Worm (Caenorhabditis elegans) whole organism, L4 larva: ENCODE data around the gene sru-48.
A peak's percentile ranks its signal among the peaks of the same experiment; 100 is the strongest.

Experiments
- F10B5.3 ChIP-seq: sonication (generic microtip); optimal IDR thresholded peaks from 2 replicates; lab custom pipeline; 2016; ENCODE audit warnings: mild to moderate bottlenecking, missing genetic modification characterization, missing compliant biosample characterization
- F37D6.2 ChIP-seq: sonication (generic microtip); optimal IDR thresholded peaks from 2 replicates; lab custom pipeline; 2016; ENCODE audit warnings: mild to moderate bottlenecking, missing genetic modification characterization, missing compliant biosample characterization
- F44E2.7 ChIP-seq: fragments of 200-800 bp; sonication (Bioruptor generic); IDR thresholded peaks from 2 replicates; pipeline ENCODE4 v2.1.2; 2022; ENCODE audit warnings: missing genetic modification characterization, missing compliant biosample characterization
- Y48G9A.11 ChIP-seq: fragments of 200-800 bp; sonication (Bioruptor generic); IDR thresholded peaks from 2 replicates; pipeline ENCODE4 v1.3.6; 2022; ENCODE audit warnings: missing genetic modification reagents, missing genetic modification characterization, missing compliant biosample characterization
- Y5F2A.4 ChIP-seq: fragments of 200-800 bp; sonication (Bioruptor generic); optimal IDR thresholded peaks from 2 replicates; lab custom pipeline; 2018; ENCODE audit warnings: mild to moderate bottlenecking, missing genetic modification characterization, missing compliant biosample characterization
- aha-1 ChIP-seq: fragments of 150-350 bp; peaks from one replicate; lab custom pipeline; 2014; ENCODE audit warnings: missing biosample characterization, missing genetic modification characterization
- aly-2 ChIP-seq: sonication (generic microtip); optimal IDR thresholded peaks from 2 replicates; lab custom pipeline; 2018; ENCODE audit warnings: missing biosample characterization, missing genetic modification characterization
- arid-1 ChIP-seq: fragments of 200-800 bp; sonication (Bioruptor generic); conservative IDR thresholded peaks from 2 replicates; pipeline ENCODE4 v1.3.6; 2022; ENCODE audit warnings: missing genetic modification reagents, missing genetic modification characterization, missing compliant biosample characterization
- ceh-32 ChIP-seq: sonication (generic microtip); optimal IDR thresholded peaks from 2 replicates; lab custom pipeline; 2016; ENCODE audit warnings: mild to moderate bottlenecking, missing genetic modification characterization, missing compliant biosample characterization; ENCODE audit not compliant: poor library complexity
- ceh-62 ChIP-seq: sonication (generic microtip); optimal IDR thresholded peaks from 2 replicates; lab custom pipeline; 2017; ENCODE audit warnings: missing biosample characterization, missing genetic modification characterization
- daf-16 ChIP-seq, 3 experiments: sonication (generic microtip); optimal IDR thresholded peaks; 2 replicates each; lab custom pipeline; 2016 to 2017; ENCODE audit warnings: missing genetic modification characterization in 3 of 3, missing genetic modification reagents in 3 of 3, mild to moderate bottlenecking in 2 of 3, missing compliant biosample characterization in 2 of 3, missing biosample characterization in 1 of 3, moderate library complexity in 1 of 3
- dmd-6 ChIP-seq: fragments of 200-800 bp; sonication (Bioruptor generic); IDR thresholded peaks from 2 replicates; pipeline ENCODE4 v1.3.6; 2022; ENCODE audit warnings: missing genetic modification reagents, missing genetic modification characterization, missing compliant biosample characterization
- dpl-1 ChIP-seq: fragments of 150-350 bp; optimal IDR thresholded peaks from 2 replicates; lab custom pipeline; 2014; ENCODE audit warnings: missing biosample characterization, missing genetic modification reagents, missing genetic modification characterization
- egl-27 ChIP-seq: sonication (generic microtip); optimal IDR thresholded peaks from 3 replicates; lab custom pipeline; 2017; ENCODE audit warnings: missing biosample characterization, missing genetic modification reagents, missing genetic modification characterization
- egl-43 ChIP-seq: fragments of 200-800 bp; sonication (Bioruptor generic); IDR thresholded peaks from 2 replicates; pipeline ENCODE4 v1.3.6; 2022; ENCODE audit warnings: missing genetic modification reagents, missing genetic modification characterization, missing compliant biosample characterization
- hif-1 ChIP-seq, 2 experiments: sonication (generic microtip); optimal IDR thresholded peaks; 2 replicates each; lab custom pipeline; 2016 to 2017; ENCODE audit warnings: missing compliant biosample characterization in 2 of 2, missing genetic modification characterization in 2 of 2, missing genetic modification reagents in 2 of 2, missing genotype in 2 of 2, mild to moderate bottlenecking in 1 of 2
- hlh-11 ChIP-seq: fragments of 200-800 bp; sonication (Bioruptor generic); optimal IDR thresholded peaks from 2 replicates; lab custom pipeline; 2018; ENCODE audit warnings: mild to moderate bottlenecking, missing genetic modification characterization, missing compliant biosample characterization
- hlh-30 ChIP-seq: sonication (generic microtip); optimal IDR thresholded peaks from 2 replicates; lab custom pipeline; 2017; ENCODE audit warnings: antibody characterized with exemption, mild to moderate bottlenecking, missing genetic modification characterization, missing compliant biosample characterization; ENCODE audit not compliant: insufficient read depth
- hmg-1.1 ChIP-seq: fragments of 200-800 bp; sonication (Bioruptor generic); IDR thresholded peaks from 2 replicates; pipeline ENCODE4 v1.3.6; 2022; ENCODE audit warnings: missing genetic modification reagents, missing genetic modification characterization, missing compliant biosample characterization
- lin-13 ChIP-seq: fragments of 150-350 bp; optimal IDR thresholded peaks from 2 replicates; lab custom pipeline; 2014; ENCODE audit warnings: missing biosample characterization, missing genetic modification reagents, missing genetic modification characterization
- lin-15B ChIP-seq: fragments of 150-350 bp; sonication (generic microtip); optimal IDR thresholded peaks from 3 replicates; lab custom pipeline; 2014; ENCODE audit warnings: missing biosample characterization, missing genetic modification characterization
- lsy-2 ChIP-seq, 2 experiments: fragments of 150-350 bp in 1 of 2; sonication (generic microtip) in 1 of 2; optimal IDR thresholded peaks; 2 replicates each; lab custom pipeline; 2014 to 2017; ENCODE audit warnings: missing biosample characterization in 2 of 2, missing genetic modification characterization in 2 of 2
- madf-9 ChIP-seq: fragments of 200-800 bp; sonication (Bioruptor generic); conservative IDR thresholded peaks from 2 replicates; pipeline ENCODE4 v1.3.6; 2022; ENCODE audit warnings: missing genetic modification reagents, missing genetic modification characterization, missing compliant biosample characterization
- mdt-29 ChIP-seq: fragments of 200-800 bp; sonication (Bioruptor generic); IDR thresholded peaks from 2 replicates; pipeline ENCODE4 v1.3.6; 2022; ENCODE audit warnings: missing genetic modification reagents, missing genetic modification characterization, missing compliant biosample characterization
- mes-2 ChIP-seq: sonication (generic microtip); optimal IDR thresholded peaks from 2 replicates; lab custom pipeline; 2016; ENCODE audit warnings: missing genotype, mild to moderate bottlenecking, missing genetic modification characterization, missing compliant biosample characterization; ENCODE audit not compliant: poor library complexity, severe bottlenecking
- nhr-11 ChIP-seq: fragments of 150-350 bp; optimal IDR thresholded peaks from 2 replicates; lab custom pipeline; 2014; ENCODE audit warnings: missing biosample characterization, missing genetic modification characterization
- nhr-111 ChIP-seq: fragments of 200-800 bp; sonication (Bioruptor generic); optimal IDR thresholded peaks from 2 replicates; lab custom pipeline; 2018; ENCODE audit warnings: mild to moderate bottlenecking, missing genetic modification characterization, missing compliant biosample characterization
- nhr-28 ChIP-seq: fragments of 150-350 bp; optimal IDR thresholded peaks from 2 replicates; lab custom pipeline; 2014; ENCODE audit warnings: missing biosample characterization, missing genetic modification characterization
- nhr-41 ChIP-seq: fragments of 200-800 bp; sonication (Bioruptor generic); IDR thresholded peaks from 2 replicates; pipeline ENCODE4 v1.3.6; 2022; ENCODE audit warnings: missing genetic modification reagents, missing genetic modification characterization, missing compliant biosample characterization
- nhr-77 ChIP-seq: fragments of 150-350 bp; optimal IDR thresholded peaks from 2 replicates; lab custom pipeline; 2014; ENCODE audit warnings: missing biosample characterization, missing genetic modification characterization
- php-3 ChIP-seq: fragments of 200-800 bp; sonication (Bioruptor generic); IDR thresholded peaks from 2 replicates; pipeline ENCODE4 v1.3.6; 2022; ENCODE audit warnings: missing genetic modification reagents, missing genetic modification characterization, missing compliant biosample characterization
- pqm-1 ChIP-seq: sonication (generic microtip); optimal IDR thresholded peaks from 2 replicates; lab custom pipeline; 2017; ENCODE audit warnings: missing biosample characterization, missing genetic modification characterization
- rbr-2 ChIP-seq: sonication (generic microtip); optimal IDR thresholded peaks from 2 replicates; lab custom pipeline; 2016; ENCODE audit warnings: missing genotype, missing genetic modification characterization, missing compliant biosample characterization
- set-16 ChIP-seq: fragments of 200-800 bp; sonication (Bioruptor generic); IDR thresholded peaks from 2 replicates; pipeline ENCODE4 v1.3.6; 2022; ENCODE audit warnings: missing genetic modification reagents, missing genetic modification characterization, missing compliant biosample characterization
- skn-1 ChIP-seq: fragments of 150-350 bp; optimal IDR thresholded peaks from 2 replicates; lab custom pipeline; 2014; ENCODE audit warnings: missing biosample characterization, missing genetic modification characterization
- snpc-1.2 ChIP-seq: fragments of 200-800 bp; sonication (Bioruptor generic); IDR thresholded peaks from 2 replicates; pipeline ENCODE4 v1.3.6; 2022; ENCODE audit warnings: missing genetic modification reagents, missing genetic modification characterization, missing compliant biosample characterization
- snpc-4 ChIP-seq: fragments of 150-350 bp; optimal IDR thresholded peaks from 2 replicates; lab custom pipeline; 2014; ENCODE audit warnings: missing biosample characterization, missing genetic modification characterization
- spr-3 ChIP-seq: fragments of 200-800 bp; sonication (Bioruptor generic); optimal IDR thresholded peaks from 2 replicates; lab custom pipeline; 2018; ENCODE audit warnings: mild to moderate bottlenecking, missing genetic modification characterization, missing compliant biosample characterization
- tra-1 ChIP-seq: fragments of 200-800 bp; sonication (Bioruptor generic); IDR thresholded peaks from 2 replicates; pipeline ENCODE4 v1.3.6; 2022; ENCODE audit warnings: missing genetic modification reagents, missing genetic modification characterization, missing compliant biosample characterization
- unc-62 ChIP-seq, 3 experiments: fragments of 150-350 bp in 1 of 3; sonication (generic microtip); optimal IDR thresholded peaks in 2 of 3; peaks in 1 of 3; 1 replicate in 1 of 3; 2 replicates in 2 of 3; lab custom pipeline; 2014 to 2017; ENCODE audit warnings: missing biosample characterization in 3 of 3, missing genetic modification characterization in 3 of 3, missing genetic modification reagents in 3 of 3, missing genotype in 1 of 3
- vab-7 ChIP-seq: fragments of 200-800 bp; sonication (Bioruptor generic); IDR thresholded peaks from 2 replicates; pipeline ENCODE4 v1.3.6; 2022; ENCODE audit warnings: missing genetic modification reagents, missing genetic modification characterization, missing compliant biosample characterization
- zfp-2 ChIP-seq: sonication (generic microtip); optimal IDR thresholded peaks from 2 replicates; lab custom pipeline; 2016; ENCODE audit warnings: mild to moderate bottlenecking, missing genetic modification characterization, missing compliant biosample characterization
- zfp-3 ChIP-seq: fragments of 200-800 bp; sonication (Bioruptor generic); conservative IDR thresholded peaks from 2 replicates; pipeline ENCODE4 v1.3.6; 2022; ENCODE audit warnings: missing genetic modification reagents, missing genetic modification characterization, missing compliant biosample characterization

Gene sru-48

DNA sequence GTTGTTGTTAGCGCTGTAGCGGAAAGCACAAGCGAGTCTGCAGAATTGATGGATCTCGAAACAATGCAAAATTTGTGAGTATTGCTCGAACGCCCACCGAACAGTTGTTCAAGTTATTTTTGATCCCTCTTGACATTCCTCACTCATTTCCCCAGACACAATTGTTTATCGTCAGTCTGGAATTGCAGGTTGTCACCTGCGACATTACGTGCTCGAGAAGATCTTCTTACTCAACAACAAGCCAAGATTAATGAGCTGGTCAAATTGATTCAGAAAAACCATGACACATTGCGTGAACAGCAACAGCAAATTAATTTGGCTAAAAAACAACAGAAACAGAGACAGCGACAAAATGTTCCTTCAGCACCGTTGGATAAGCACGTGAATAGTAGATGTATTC, 21.9 kb downstream of the sru-48 start:
- TF ChIP-seq zfp-2 (tag; lab: Kevin White, UChicago) (no peak), hlh-30 (tag; lab: Kevin White, UChicago) (no peak), skn-1 (tag; lab: Kevin White, UChicago) (no peak), snpc-4 (no peak), Y5F2A.4 (GFP tag; lab: Kevin White, UChicago) (no peak), egl-43 (no peak), F10B5.3 (tag; lab: Kevin White, UChicago) (no peak), nhr-11 (tag; lab: Kevin White, UChicago) (peak; percentile 21), zfp-3 (no peak), vab-7 (GFP tag; lab: Robert Waterston, UW) (no peak), nhr-111 (GFP tag; lab: Kevin White, UChicago) (no peak), ceh-62 (no peak), lin-13 (GFP tag; lab: Kevin White, UChicago) (no peak), daf-16 (GFP tag; optimal IDR thresholded peaks at IDR 0.05; lab: Kevin White, UChicago) (peak in 1 of 2 experiments; percentile 95), daf-16 (tag; optimal IDR thresholded peaks at IDR 0.05; lab: Kevin White, UChicago) (no peak)

ce11 chrX:5202399-5202798, 22.4 kb downstream of the sru-48 start:
- no peak for TF ChIP-seq tra-1
- TF ChIP-seq dmd-6 (GFP tag; lab: Robert Waterston, UW): 0 out of 2 replicates have a peak, but pooled peaks have one; percentile 15
- peak; percentile 12 for TF ChIP-seq nhr-28 (tag; lab: Kevin White, UChicago)
- peak; percentile 69 for TF ChIP-seq pqm-1 (tag; lab: Kevin White, UChicago)
- TF ChIP-seq, all 104 proteins: peak for 3

DNA sequence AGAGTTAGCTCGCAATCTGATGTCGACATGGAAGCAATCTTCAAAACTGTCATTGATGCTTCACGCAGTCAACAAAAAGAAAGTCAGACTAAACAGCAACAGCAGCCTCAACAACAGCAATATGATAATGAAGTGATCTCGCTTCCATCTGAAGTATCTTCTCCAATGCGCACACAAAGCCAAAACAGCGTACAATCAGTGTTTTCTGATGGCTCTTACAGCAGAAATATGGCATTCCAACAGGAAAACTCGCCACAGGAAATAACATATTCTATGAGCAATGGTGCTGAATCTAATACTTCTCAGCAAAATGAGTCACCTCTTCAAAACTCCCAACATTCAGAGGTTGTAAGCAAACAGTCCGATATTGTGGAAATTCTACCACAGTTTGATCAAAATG, 22.9 kb downstream of the sru-48 start:
- no peak for TF ChIP-seq F37D6.2 (tag; lab: Kevin White, UChicago)
- TF ChIP-seq unc-62 (GFP tag; optimal IDR thresholded peaks at IDR 0.05 in 1 of 2; lab: Kevin White, UChicago): peak in 1 of 2 experiments; percentile 98
- TF ChIP-seq unc-62 (tag; optimal IDR thresholded peaks at IDR 0.05; lab: Kevin White, UChicago): no peak
- no peak for TF ChIP-seq egl-43
- TF ChIP-seq Y48G9A.11: no peak

DNA sequence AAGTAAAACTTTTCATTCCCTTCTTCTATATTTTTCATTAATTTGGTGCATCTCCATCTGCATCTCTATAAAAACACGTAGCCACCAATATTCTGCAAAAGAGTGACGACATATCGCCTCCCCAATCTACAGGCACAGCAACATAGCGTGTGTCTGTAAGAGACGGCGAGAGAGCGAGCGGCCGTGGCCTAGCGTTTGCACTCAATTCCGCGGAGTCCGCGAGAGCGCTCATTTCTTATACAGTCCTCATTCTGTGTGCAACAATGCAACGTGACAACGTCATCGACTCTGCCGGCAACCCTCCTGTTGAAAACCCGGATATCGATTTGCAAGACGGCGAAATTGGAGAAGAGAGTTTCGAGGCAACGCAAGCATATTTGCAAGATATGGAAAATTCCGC, 25.6 kb downstream of the sru-48 start, which contains the start of gene H28G03.2:
Gene H28G03.2 (plus strand): TSS at position 200 of the 400 bp plus-strand sequence.
- TF ChIP-seq hif-1 (tag; optimal IDR thresholded peaks at IDR 0.05; lab: Kevin White, UChicago): peak in 1 of 2 experiments; percentile 82
- TF ChIP-seq mes-2 (tag; lab: Kevin White, UChicago): peak; percentile 79
- no peak for TF ChIP-seq rbr-2 (tag; lab: Kevin White, UChicago)
- peak; percentile 20 for TF ChIP-seq nhr-28 (tag; lab: Kevin White, UChicago)
- peak; percentile 21 for TF ChIP-seq hlh-11 (tag; lab: Kevin White, UChicago)
- 0 out of 2 replicates have a peak, but pooled peaks have one; percentile 15 for TF ChIP-seq set-16
- no peak for TF ChIP-seq daf-16 (GFP tag; optimal IDR thresholded peaks at IDR 0.05; lab: Kevin White, UChicago)
- TF ChIP-seq daf-16 (tag; optimal IDR thresholded peaks at IDR 0.05; lab: Kevin White, UChicago): peak; percentile 30
- TF ChIP-seq spr-3 (GFP tag; lab: Kevin White, UChicago): no peak
- peak; percentile 15 for TF ChIP-seq aha-1 (tag; lab: Kevin White, UChicago)
- peak; percentile 28; the same call in 1 of the 2 replicates for TF ChIP-seq hmg-1.1 (GFP tag; lab: Robert Waterston, UW)
- no peak for TF ChIP-seq tra-1
- TF ChIP-seq php-3 (GFP tag; lab: Robert Waterston, UW): no peak

- peak; percentile 11 for TF ChIP-seq nhr-77 (tag; lab: Kevin White, UChicago)
- no peak for TF ChIP-seq egl-27 (tag; lab: Kevin White, UChicago)
- peak; percentile 13; the same call in 1 of the 2 replicates for TF ChIP-seq dmd-6 (GFP tag; lab: Robert Waterston, UW)
- no peak for TF ChIP-seq ceh-32 (tag; lab: Kevin White, UChicago)
- TF ChIP-seq madf-9: no peak
- TF ChIP-seq arid-1 (GFP tag; lab: Robert Waterston, UW): no peak
- TF ChIP-seq aly-2: no peak
- TF ChIP-seq mdt-29 (GFP tag; lab: Robert Waterston, UW): no peak
- no peak for TF ChIP-seq lsy-2 (tag; optimal IDR thresholded peaks at IDR 0.05; lab: Kevin White, UChicago)
- no peak for TF ChIP-seq hif-1 (tag; optimal IDR thresholded peaks at IDR 0.05; lab: Kevin White, UChicago)
- TF ChIP-seq nhr-41: no peak
- TF ChIP-seq nhr-28 (tag; lab: Kevin White, UChicago): peak; percentile 47
- TF ChIP-seq snpc-1.2 (GFP tag; lab: Robert Waterston, UW): no peak
- TF ChIP-seq F44E2.7 (GFP tag; lab: Robert Waterston, UW): no peak
- TF ChIP-seq lin-15B (tag; lab: Kevin White, UChicago): no peak
- no peak for TF ChIP-seq dpl-1
- no peak for TF ChIP-seq zfp-2 (tag; lab: Kevin White, UChicago)
These were observed 27.8 kb downstream of the sru-48 start for ce11 chrX:5207819-5208218.
